Worm (Caenorhabditis elegans): ENCODE measurements around the gene acs-5.
"Not testable (repeated sequence)": the region's sequence is repeated elsewhere in the genome, so short reads cannot be mapped to it uniquely, and the experiment has no call there.

Gene acs-5

ce11 chrIII:13505718-13506117 is 37.6 kb downstream of the acs-5 start, which contains the start of gene T28A8.3:
T28A8.3 (plus strand) TSS chrIII:13506018.
- TF ChIP-seq unc-62 (GFP tag; optimal IDR thresholded peaks at IDR 0.05), result no peak

DNA sequence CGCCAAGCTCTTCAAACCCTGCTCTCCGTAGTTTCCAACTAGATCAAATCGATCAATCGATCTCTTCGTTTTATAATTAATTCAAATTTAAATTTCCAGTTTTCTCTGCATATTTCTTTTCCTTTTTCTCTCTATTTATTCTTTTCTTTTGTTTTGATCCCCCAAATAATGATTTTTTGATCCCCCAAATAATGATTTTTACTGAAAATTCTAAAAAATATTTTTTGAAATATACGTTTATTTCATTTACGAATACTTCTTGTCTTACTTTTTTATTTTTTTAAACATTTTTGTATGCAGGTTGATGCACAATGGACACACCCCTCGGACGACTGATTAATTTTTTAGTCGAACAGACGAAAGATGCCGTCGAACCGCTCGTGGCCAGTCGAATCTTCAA is 40.0 kb downstream of the acs-5 start, which contains the start of gene T28A8.4:
Gene T28A8.4 (plus strand): TSS at position 301 of the 400 bp plus-strand sequence.
- TF ChIP-seq unc-62 (GFP tag; optimal IDR thresholded peaks at IDR 0.05), result no peak

DNA sequence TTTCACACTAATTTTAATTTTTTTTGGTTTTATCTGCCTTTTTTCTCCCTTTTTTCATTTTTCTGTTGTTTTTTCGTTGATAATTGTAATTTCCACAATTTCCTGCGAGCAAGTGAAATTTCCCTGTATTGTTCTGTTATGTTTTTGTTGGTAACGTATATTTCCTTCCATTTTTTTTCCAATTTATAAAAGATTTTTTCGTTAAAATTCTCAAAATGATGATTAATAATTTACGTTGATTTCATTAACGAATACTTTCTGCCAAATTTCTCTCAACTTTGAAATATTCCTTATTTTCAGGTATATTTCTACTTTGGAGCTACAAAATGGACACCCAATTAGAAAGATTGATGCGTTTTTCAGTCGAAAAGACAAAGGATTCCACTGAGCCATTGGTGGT is 40.8 kb downstream of the acs-5 start, which contains the start of gene T28A8.8:
Gene T28A8.8 (plus strand): TSS at position 301 of the 400 bp plus-strand sequence.
- TF ChIP-seq unc-62 (GFP tag; optimal IDR thresholded peaks at IDR 0.05), result no peak

DNA sequence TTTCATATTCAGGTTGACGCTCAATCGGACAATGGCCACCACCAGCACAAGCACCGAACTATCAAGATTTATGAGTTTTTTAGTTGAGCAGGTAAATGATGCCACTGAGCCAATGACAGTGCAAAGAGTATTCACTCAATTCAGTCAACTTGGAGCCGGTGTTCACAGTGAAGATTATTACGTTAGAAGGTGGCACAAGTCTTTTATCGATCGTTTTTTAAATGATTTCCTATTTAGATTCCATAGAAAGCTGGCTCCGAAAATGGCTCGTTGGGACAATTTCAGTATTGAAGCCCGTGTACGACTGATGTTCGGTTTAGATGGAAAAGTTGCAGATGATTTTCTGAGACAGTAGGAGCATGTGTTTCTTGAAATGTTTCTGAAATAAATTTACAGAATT is 41.7 kb downstream of the acs-5 start, which contains the start of gene T28A8.5:
Gene T28A8.5 (plus strand): TSS at position 32 of the 400 bp plus-strand sequence.
- TF ChIP-seq unc-62 (GFP tag; optimal IDR thresholded peaks at IDR 0.05), result no peak

DNA sequence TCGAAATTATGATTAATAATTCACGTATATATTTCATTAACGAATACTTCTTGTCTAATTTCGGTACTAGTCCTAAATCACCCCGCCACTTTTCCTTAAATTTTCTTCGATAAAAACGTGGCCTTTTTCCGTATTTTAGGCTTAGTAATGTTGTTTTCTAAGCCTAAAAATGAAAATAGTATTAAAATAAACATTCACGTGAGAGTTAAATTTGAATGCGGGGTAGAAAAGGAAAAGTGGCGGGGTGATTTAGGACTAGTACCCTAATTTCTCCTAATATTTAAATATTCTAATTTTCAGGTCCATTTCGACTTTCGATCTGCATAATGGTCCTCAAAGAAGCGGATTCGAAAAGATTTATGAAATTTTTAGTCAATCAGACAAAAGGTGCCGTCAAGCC is 44.4 kb downstream of the acs-5 start, which contains the start of gene T28A8.6:
Gene T28A8.6 (plus strand): TSS at position 301 of the 400 bp plus-strand sequence.
- not testable (repeated sequence) for TF ChIP-seq unc-62 (GFP tag; optimal IDR thresholded peaks at IDR 0.05)

- TF ChIP-seq unc-62 (GFP tag; optimal IDR thresholded peaks at IDR 0.05), result no peak
Measured at ce11 chrIII:13495571-13495970, 47.8 kb downstream of the acs-5 start, which contains the start of gene T28A8.2. T28A8.2 (minus strand) TSS chrIII:13495671.

ce11 chrIII:13492377-13492776 is 51.0 kb downstream of the acs-5 start, which contains the start of gene twk-40:
twk-40 (minus strand) TSS chrIII:13492477.
- TF ChIP-seq unc-62 (GFP tag; optimal IDR thresholded peaks at IDR 0.05), result no peak
